Fruit fly (Drosophila melanogaster): ENCODE results near the gene CG5877.

- TF ChIP-seq Ets98B (GFP tag; IDR thresholded peaks at IDR 0.05), result no peak
- TF ChIP-seq D1 (tag; optimal IDR thresholded peaks at IDR 0.05), result no peak
- TF ChIP-seq CG15710 (tag; optimal IDR thresholded peaks at IDR 0.05), result no peak
- TF ChIP-seq CG14655 (GFP tag; optimal IDR thresholded peaks at IDR 0.05), result no peak
- no peak for TF ChIP-seq CG10348 (GFP tag; IDR thresholded peaks at IDR 0.05)
- no peak for TF ChIP-seq EcR (GFP tag; optimal IDR thresholded peaks at IDR 0.05)
- TF ChIP-seq CG34367 (tag; optimal IDR thresholded peaks at IDR 0.05), result no peak
- no peak for TF ChIP-seq gl (tag; optimal IDR thresholded peaks at IDR 0.05)
- TF ChIP-seq CG32121 (GFP tag; IDR thresholded peaks at IDR 0.05), result no peak
Observed at dm6 chrX:15303176-15304115, 10.6 kb downstream of the CG5877 start.

Measured in whole organism, pupa.